Worm (Caenorhabditis elegans) whole organism, L2 larva: ENCODE measurements around the gene C25E10.7.

ENCODE experiments used
- R02D3.7 ChIP-seq: fragments of 150-350 bp; optimal IDR thresholded peaks from 2 replicates; lab custom pipeline; 2014; ENCODE audit warnings: missing biosample characterization, missing genetic modification characterization
- ZK546.5 ChIP-seq: sonication (generic microtip); optimal IDR thresholded peaks from 2 replicates; lab custom pipeline; 2017; ENCODE audit warnings: missing biosample characterization, missing genetic modification characterization
- alr-1 ChIP-seq: fragments of 150-350 bp; optimal IDR thresholded peaks from 2 replicates; lab custom pipeline; 2014; ENCODE audit warnings: missing biosample characterization, missing genetic modification characterization
- aly-2 ChIP-seq: fragments of 150-350 bp; optimal IDR thresholded peaks from 2 replicates; lab custom pipeline; 2014; ENCODE audit warnings: missing biosample characterization, missing genetic modification characterization
- ama-1 ChIP-seq: fragments of 150-350 bp; optimal IDR thresholded peaks from 2 replicates; lab custom pipeline; 2018; ENCODE audit warnings: inconsistent platforms
- blmp-1 ChIP-seq: sonication (generic microtip); optimal IDR thresholded peaks from 2 replicates; lab custom pipeline; 2017; ENCODE audit warnings: missing genetic modification characterization, mild to moderate bottlenecking, missing compliant biosample characterization, antibody characterized with exemption, moderate library complexity; ENCODE audit not compliant: insufficient read depth
- ceh-16 ChIP-seq: fragments of 150-350 bp; optimal IDR thresholded peaks from 2 replicates; lab custom pipeline; 2014; ENCODE audit warnings: missing biosample characterization, missing genetic modification characterization
- ceh-82 ChIP-seq: fragments of 150-350 bp; optimal IDR thresholded peaks from 2 replicates; lab custom pipeline; 2014; ENCODE audit warnings: missing biosample characterization, missing genetic modification characterization
- crh-2 ChIP-seq: sonication (generic microtip); optimal IDR thresholded peaks from 2 replicates; lab custom pipeline; 2017; ENCODE audit warnings: missing biosample characterization, missing genetic modification characterization
- dmd-4 ChIP-seq: sonication (generic microtip); optimal IDR thresholded peaks from 2 replicates; lab custom pipeline; 2017; ENCODE audit warnings: missing biosample characterization, missing genetic modification characterization
- egl-27 ChIP-seq: sonication (generic microtip); optimal IDR thresholded peaks from 3 replicates; lab custom pipeline; 2017; ENCODE audit warnings: missing biosample characterization, missing genetic modification reagents, missing genetic modification characterization
- elt-3 ChIP-seq: sonication (generic microtip); optimal IDR thresholded peaks from 2 replicates; lab custom pipeline; 2017; ENCODE audit warnings: missing biosample characterization, missing genetic modification characterization
- fos-1 ChIP-seq: fragments of 150-350 bp; optimal IDR thresholded peaks from 2 replicates; lab custom pipeline; 2014; ENCODE audit warnings: missing biosample characterization, missing genetic modification characterization
- gmeb-1 ChIP-seq: fragments of 150-350 bp; optimal IDR thresholded peaks from 2 replicates; lab custom pipeline; 2014; ENCODE audit warnings: missing biosample characterization, missing genetic modification characterization
- lin-11 ChIP-seq: fragments of 150-350 bp; sonication (generic microtip); optimal IDR thresholded peaks from 2 replicates; lab custom pipeline; 2014; ENCODE audit warnings: missing biosample characterization, missing genetic modification characterization, inconsistent platforms, mixed read lengths
- lin-13 ChIP-seq: fragments of 150-350 bp; optimal IDR thresholded peaks from 2 replicates; lab custom pipeline; 2014; ENCODE audit warnings: missing biosample characterization, missing genetic modification reagents, missing genetic modification characterization
- lin-39 ChIP-seq: fragments of 150-350 bp; optimal IDR thresholded peaks from 2 replicates; lab custom pipeline; 2014; ENCODE audit warnings: missing biosample characterization, missing genetic modification reagents, missing genetic modification characterization
- mab-5 ChIP-seq: fragments of 150-350 bp; optimal IDR thresholded peaks from 2 replicates; lab custom pipeline; 2014; ENCODE audit warnings: missing biosample characterization, missing genetic modification characterization
- mbf-1 ChIP-seq: sonication (generic microtip); optimal IDR thresholded peaks from 2 replicates; lab custom pipeline; 2017; ENCODE audit warnings: missing biosample characterization, missing genetic modification characterization
- mdl-1 ChIP-seq, 2 experiments: fragments of 150-350 bp in 1 of 2; sonication (generic microtip) in 1 of 2; optimal IDR thresholded peaks; 2 replicates each; lab custom pipeline; 2017; ENCODE audit warnings: missing biosample characterization in 2 of 2, missing genetic modification characterization in 2 of 2
- nhr-10 ChIP-seq: sonication (generic microtip); optimal IDR thresholded peaks from 2 replicates; lab custom pipeline; 2017; ENCODE audit warnings: missing biosample characterization, missing genetic modification characterization
- nhr-129 ChIP-seq: fragments of 150-350 bp; optimal IDR thresholded peaks from 2 replicates; lab custom pipeline; 2014; ENCODE audit warnings: missing biosample characterization, missing genetic modification characterization
- nhr-23 ChIP-seq: fragments of 150-350 bp; optimal IDR thresholded peaks from 2 replicates; lab custom pipeline; 2014; ENCODE audit warnings: missing biosample characterization, missing genetic modification reagents, missing genetic modification characterization
- nhr-237 ChIP-seq: fragments of 150-350 bp; optimal IDR thresholded peaks from 2 replicates; lab custom pipeline; 2014; ENCODE audit warnings: missing biosample characterization, missing genetic modification characterization
- nhr-25 ChIP-seq: fragments of 150-350 bp; sonication (generic microtip); optimal IDR thresholded peaks from 3 replicates; lab custom pipeline; 2014; ENCODE audit warnings: missing biosample characterization, missing genetic modification characterization
- nhr-6 ChIP-seq: fragments of 150-350 bp; optimal IDR thresholded peaks from 2 replicates; lab custom pipeline; 2014; ENCODE audit warnings: missing biosample characterization, missing genetic modification characterization
- peb-1 ChIP-seq: fragments of 150-350 bp; optimal IDR thresholded peaks from 2 replicates; lab custom pipeline; 2014; ENCODE audit warnings: missing biosample characterization, missing genetic modification characterization
- sem-4 ChIP-seq: fragments of 150-350 bp; optimal IDR thresholded peaks from 2 replicates; lab custom pipeline; 2014; ENCODE audit warnings: missing biosample characterization, missing genetic modification reagents, missing genetic modification characterization
- skn-1 ChIP-seq: sonication (generic microtip); optimal IDR thresholded peaks from 2 replicates; lab custom pipeline; 2017; ENCODE audit warnings: missing biosample characterization, missing genetic modification characterization
- snpc-4 ChIP-seq: fragments of 150-350 bp; optimal IDR thresholded peaks from 2 replicates; lab custom pipeline; 2014; ENCODE audit warnings: missing biosample characterization, missing genetic modification characterization
- unc-39 ChIP-seq: fragments of 150-350 bp; optimal IDR thresholded peaks from 2 replicates; lab custom pipeline; 2014; ENCODE audit warnings: missing biosample characterization, missing genetic modification characterization
- unc-55 ChIP-seq: fragments of 150-350 bp; sonication (generic microtip); optimal IDR thresholded peaks from 3 replicates; lab custom pipeline; 2014; ENCODE audit warnings: missing biosample characterization, missing genetic modification reagents, missing genetic modification characterization
- unc-62 ChIP-seq: fragments of 150-350 bp; optimal IDR thresholded peaks from 2 replicates; lab custom pipeline; 2014; ENCODE audit warnings: missing biosample characterization, missing genetic modification reagents, missing genetic modification characterization
- zag-1 ChIP-seq: fragments of 150-350 bp; optimal IDR thresholded peaks from 2 replicates; lab custom pipeline; 2014; ENCODE audit warnings: missing biosample characterization, missing genetic modification characterization
- ztf-1 ChIP-seq: fragments of 200-800 bp; sonication (Bioruptor generic); conservative IDR thresholded peaks from 2 replicates; pipeline ENCODE4 v1.3.6; 2022; ENCODE audit warnings: missing genetic modification characterization, missing compliant biosample characterization
- ztf-11 ChIP-seq: sonication (generic microtip); optimal IDR thresholded peaks from 2 replicates; lab custom pipeline; 2017; ENCODE audit warnings: missing biosample characterization, missing genetic modification characterization
- ztf-4 ChIP-seq: fragments of 150-350 bp; optimal IDR thresholded peaks from 2 replicates; lab custom pipeline; 2014; ENCODE audit warnings: missing biosample characterization, missing genetic modification characterization

Gene C25E10.7

ce11 chrV:9016479-9016878, 34.5 kb downstream of the C25E10.7 start, which contains the start of gene oac-40:
oac-40 (plus strand) TSS chrV:9016779.
- TF ChIP-seq zag-1 (tag; lab: Kevin White, UChicago), result no peak
- TF ChIP-seq unc-55 (GFP tag; lab: Kevin White, UChicago), result no peak
- no peak for TF ChIP-seq ZK546.5 (tag; lab: Kevin White, UChicago)
- TF ChIP-seq skn-1, result no peak
- no peak for TF ChIP-seq ceh-82 (tag; lab: Kevin White, UChicago)
- no peak for TF ChIP-seq snpc-4
- no peak for TF ChIP-seq lin-39 (tag; lab: Kevin White, UChicago)
- no peak for TF ChIP-seq ama-1 (lab: Kevin White, UChicago)
- TF ChIP-seq gmeb-1 (tag; lab: Kevin White, UChicago), result no peak

ce11 chrV:9015540-9015939, 35.5 kb downstream of the C25E10.7 start, which contains the start of gene srt-18:
srt-18 (minus strand) TSS chrV:9015640.
- TF ChIP-seq lin-39 (tag; lab: Kevin White, UChicago) (no peak), mab-5 (no peak), nhr-25 (no peak), fos-1 (tag; lab: Kevin White, UChicago) (no peak), nhr-237 (tag; lab: Kevin White, UChicago) (no peak), mdl-1 (tag; optimal IDR thresholded peaks at IDR 0.05; lab: Kevin White, UChicago) (no peak), ztf-11 (tag; lab: Kevin White, UChicago) (no peak), mbf-1 (no peak), peb-1 (no peak), R02D3.7 (tag; lab: Kevin White, UChicago) (no peak)

ce11 chrV:9013765-9014164, 37.2 kb downstream of the C25E10.7 start, which contains the start of gene srh-201:
srh-201 (minus strand) TSS chrV:9013865.
- TF ChIP-seq nhr-10 (no peak), alr-1 (tag; lab: Kevin White, UChicago) (no peak), egl-27 (tag; lab: Kevin White, UChicago) (no peak), lin-11 (no peak), blmp-1 (no peak), aly-2 (tag; lab: Kevin White, UChicago) (no peak), ztf-1 (GFP tag; lab: Robert Waterston, UW) (no peak), crh-2 (no peak), ztf-11 (tag; lab: Kevin White, UChicago) (no peak)

ce11 chrV:9009175-9009574, 41.8 kb downstream of the C25E10.7 start, which contains the start of gene srx-2:
srx-2 (plus strand) TSS chrV:9009475.
- no peak for TF ChIP-seq unc-55 (GFP tag; lab: Kevin White, UChicago)
- TF ChIP-seq ceh-16 (tag; lab: Kevin White, UChicago), result no peak
- TF ChIP-seq nhr-237 (tag; lab: Kevin White, UChicago), result no peak
- TF ChIP-seq lin-13, result no peak
- TF ChIP-seq nhr-129 (tag; lab: Kevin White, UChicago), result no peak
- no peak for TF ChIP-seq aly-2 (tag; lab: Kevin White, UChicago)
- no peak for TF ChIP-seq gmeb-1 (tag; lab: Kevin White, UChicago)
- TF ChIP-seq ama-1 (lab: Kevin White, UChicago), result no peak
- TF ChIP-seq nhr-6 (tag; lab: Kevin White, UChicago), result no peak
- no peak for TF ChIP-seq elt-3 (tag; lab: Kevin White, UChicago)
- no peak for TF ChIP-seq unc-62
- no peak for TF ChIP-seq ztf-4 (tag; lab: Kevin White, UChicago)

ce11 chrV:9005243-9005642, 45.8 kb downstream of the C25E10.7 start, which contains the start of gene srx-3:
srx-3 (plus strand) TSS chrV:9005543.
- no peak for TF ChIP-seq alr-1 (tag; lab: Kevin White, UChicago)
- no peak for TF ChIP-seq egl-27 (tag; lab: Kevin White, UChicago)
- no peak for TF ChIP-seq nhr-129 (tag; lab: Kevin White, UChicago)
- no peak for TF ChIP-seq sem-4 (tag; lab: Kevin White, UChicago)
- no peak for TF ChIP-seq crh-2
- no peak for TF ChIP-seq dmd-4
- TF ChIP-seq snpc-4, result no peak
- TF ChIP-seq unc-39 (tag; lab: Kevin White, UChicago), result no peak
- no peak for TF ChIP-seq nhr-23
- no peak for TF ChIP-seq nhr-237 (tag; lab: Kevin White, UChicago)
- no peak for TF ChIP-seq skn-1
- TF ChIP-seq gmeb-1 (tag; lab: Kevin White, UChicago), result no peak
